Worm (Caenorhabditis elegans): ENCODE data around the gene him-10.

him-10 gene

DNA sequence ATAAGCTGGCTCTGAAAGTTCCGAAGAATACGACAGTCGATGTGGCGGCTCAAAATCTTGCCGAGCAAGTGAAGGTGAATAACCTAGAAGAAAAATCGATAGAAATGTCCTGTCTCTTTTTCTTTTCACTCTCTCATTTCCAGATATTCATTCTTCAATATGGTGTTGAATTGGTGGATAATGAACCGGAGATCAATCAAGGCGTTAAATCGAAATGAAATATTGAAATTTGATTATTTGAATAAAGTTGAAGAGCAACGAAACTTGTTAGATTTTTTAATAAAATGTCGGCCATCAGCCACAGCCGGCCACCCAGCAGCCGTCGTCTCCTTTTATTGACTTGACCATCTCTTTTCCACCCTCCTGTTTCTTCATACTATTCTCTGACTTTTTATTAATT, 3.7 kb downstream of the him-10 start, which contains the start of gene R12B2.2 (continued):
- TF ChIP-seq madf-8 (GFP tag; conservative IDR thresholded peaks at IDR 0.05) (no peak), F39B2.1 (GFP tag; IDR thresholded peaks at IDR 0.05) (no peak), snpc-4 (GFP tag; optimal IDR thresholded peaks at IDR 0.05) (no peak), snpc-4 (tag; optimal IDR thresholded peaks at IDR 0.05) (no peak), rpc-1 (optimal IDR thresholded peaks at IDR 0.05) (no peak), rpc-1 (tag; optimal IDR thresholded peaks at IDR 0.05) (no peak), dpl-1 (GFP tag; optimal IDR thresholded peaks at IDR 0.05) (no peak)

DNA sequence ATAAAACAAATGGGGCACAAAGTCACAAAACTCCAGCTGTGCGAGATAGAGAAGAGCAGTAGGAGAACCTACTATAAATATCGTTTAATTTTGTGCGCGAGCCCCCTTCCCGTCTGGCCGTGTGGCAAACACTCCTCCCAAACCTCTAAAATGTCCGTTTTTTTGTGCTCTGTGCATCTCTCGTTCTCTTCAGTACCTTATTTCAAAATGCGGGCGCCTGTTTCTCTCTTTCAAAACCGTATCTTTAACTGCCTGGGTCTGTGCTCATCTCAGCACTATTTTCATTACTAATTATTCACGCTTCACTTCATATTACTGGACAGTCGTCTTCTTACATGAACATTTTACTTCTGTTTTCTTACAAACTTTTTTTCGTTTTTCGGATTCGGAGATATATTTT, 7.0 kb downstream of the him-10 start:
- TF ChIP-seq nhr-80 (tag; optimal IDR thresholded peaks at IDR 0.05) (peak; percentile 53), ztf-18 (tag; optimal IDR thresholded peaks at IDR 0.05) (no peak), cebp-1 (GFP tag; IDR thresholded peaks at IDR 0.05) (no peak), cebp-1 (tag; optimal IDR thresholded peaks at IDR 0.05) (peak; percentile 64), hmg-1.2 (GFP tag; IDR thresholded peaks at IDR 0.05) (peak; percentile 32; the same call in 1 of the 2 replicates), hlh-12 (tag; optimal IDR thresholded peaks at IDR 0.05) (no peak), attf-5 (GFP tag; optimal IDR thresholded peaks at IDR 0.05) (peak; percentile 29)

DNA sequence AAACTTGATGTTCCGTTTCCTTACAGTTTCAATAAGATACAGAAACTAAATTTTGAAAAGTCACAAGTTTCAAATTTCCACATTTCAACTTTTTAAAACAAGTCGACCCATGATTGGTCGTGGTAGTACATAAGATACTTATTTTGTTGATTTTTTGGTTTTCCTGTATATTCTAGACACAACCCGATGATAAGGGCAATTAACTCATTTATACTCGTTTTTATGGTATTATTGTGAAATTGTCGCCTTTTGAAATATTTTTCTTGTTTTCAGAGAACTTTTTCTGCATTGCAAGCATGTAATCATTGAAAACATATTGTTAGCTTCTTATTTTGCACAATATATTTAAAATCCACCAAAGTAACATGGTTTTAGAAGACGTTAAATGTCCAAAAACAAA, 8.9 kb downstream of the him-10 start:
- TF ChIP-seq cebp-1 (GFP tag; IDR thresholded peaks at IDR 0.05) (no peak), cebp-1 (tag; optimal IDR thresholded peaks at IDR 0.05) (peak; percentile 53), attf-5 (GFP tag; optimal IDR thresholded peaks at IDR 0.05) (no peak), nfya-2 (GFP tag; IDR thresholded peaks at IDR 0.05) (no peak), B0336.3 (GFP tag; IDR thresholded peaks at IDR 0.05) (no peak)

DNA sequence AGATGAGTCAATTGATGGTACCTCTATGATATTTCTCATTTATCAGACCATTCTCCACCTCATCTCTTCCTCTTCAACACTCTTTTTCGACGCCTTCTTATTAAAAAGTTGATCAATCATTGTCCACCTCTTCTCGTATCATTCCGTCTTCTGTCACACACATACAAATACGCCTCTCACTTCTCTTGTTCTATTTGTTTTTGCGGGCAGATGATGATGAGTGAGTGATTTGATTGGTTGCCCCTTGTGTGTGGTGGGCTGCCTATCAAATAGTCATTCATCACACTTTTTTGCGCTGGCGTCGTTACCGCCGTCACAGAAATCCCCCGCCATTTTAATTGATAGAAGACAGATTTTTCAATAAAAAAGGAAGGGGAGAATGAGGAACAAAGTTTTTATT, 9.6 kb downstream of the him-10 start:
- no peak for TF ChIP-seq cebp-1 (GFP tag; IDR thresholded peaks at IDR 0.05)
- TF ChIP-seq cebp-1 (tag; optimal IDR thresholded peaks at IDR 0.05): peak; percentile 18
- peak; percentile 48 for TF ChIP-seq nhr-80 (tag; optimal IDR thresholded peaks at IDR 0.05)
- TF ChIP-seq repo-1 (tag; optimal IDR thresholded peaks at IDR 0.05): no peak
- TF ChIP-seq D2030.7 (GFP tag; IDR thresholded peaks at IDR 0.05): no peak

DNA sequence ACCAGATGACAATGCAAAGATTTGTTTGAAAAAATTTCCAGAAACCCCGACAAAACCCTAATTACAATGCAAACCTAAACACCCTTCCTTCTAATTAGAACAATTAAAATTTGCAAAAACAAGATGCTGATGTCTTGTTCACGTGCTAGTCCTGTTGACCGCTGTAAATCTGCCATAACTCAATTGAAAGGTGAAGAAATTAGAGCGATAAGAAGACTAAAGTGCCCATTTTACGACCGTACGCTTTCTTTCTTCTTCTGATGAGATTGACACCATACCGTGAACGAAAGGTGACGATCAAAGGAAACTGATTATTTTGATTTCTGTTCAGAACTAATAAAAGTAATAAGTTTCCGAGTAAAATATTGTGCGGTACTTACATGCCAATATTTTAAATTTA, 10.4 kb downstream of the him-10 start:
- TF ChIP-seq ceh-91 (GFP tag; IDR thresholded peaks at IDR 0.05) (no peak), nhr-80 (tag; optimal IDR thresholded peaks at IDR 0.05) (peak; percentile 55), let-607 (tag; optimal IDR thresholded peaks at IDR 0.05) (peak in 1 of 2 experiments; percentile 21), let-526 (GFP tag; IDR thresholded peaks at IDR 0.05) (no peak), madf-3 (GFP tag; IDR thresholded peaks at IDR 0.05) (no peak), unc-62 (GFP tag; optimal IDR thresholded peaks at IDR 0.05) (peak; percentile 6), tbp1 (GFP tag; optimal IDR thresholded peaks at IDR 0.05) (peak; percentile 19), dpff-1 (tag; optimal IDR thresholded peaks at IDR 0.05) (no peak)

DNA sequence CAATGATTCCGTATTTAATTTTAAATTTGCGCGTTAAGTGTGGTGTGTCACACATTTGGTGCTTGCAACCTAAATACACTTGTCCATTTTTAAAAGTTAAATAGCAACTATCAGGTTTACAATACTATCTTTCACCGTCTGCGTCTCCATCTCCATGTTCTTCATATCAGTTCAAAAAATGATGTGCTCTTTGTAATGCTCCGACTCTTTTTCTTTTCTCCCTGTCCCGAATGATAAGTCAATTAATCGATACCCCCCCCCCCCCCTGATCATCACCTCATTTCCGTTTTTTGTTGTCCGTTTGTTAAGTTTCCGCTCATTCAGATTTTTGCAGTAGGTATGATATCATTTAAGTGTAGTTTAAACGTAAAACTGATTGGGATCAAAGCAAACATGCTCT, 11.0 kb downstream of the him-10 start:
- TF ChIP-seq egrh-3 (GFP tag; IDR thresholded peaks at IDR 0.05): peak; percentile 47; the same call in 1 of the 2 replicates
- 0 out of 2 replicates have a peak, but pooled peaks have one; percentile 17 for TF ChIP-seq hmg-1.2 (GFP tag; IDR thresholded peaks at IDR 0.05)
- TF ChIP-seq cebp-1 (GFP tag; IDR thresholded peaks at IDR 0.05): no peak
- peak; percentile 34 for TF ChIP-seq cebp-1 (tag; optimal IDR thresholded peaks at IDR 0.05)
- no peak for TF ChIP-seq chd-7 (tag; optimal IDR thresholded peaks at IDR 0.05)

DNA sequence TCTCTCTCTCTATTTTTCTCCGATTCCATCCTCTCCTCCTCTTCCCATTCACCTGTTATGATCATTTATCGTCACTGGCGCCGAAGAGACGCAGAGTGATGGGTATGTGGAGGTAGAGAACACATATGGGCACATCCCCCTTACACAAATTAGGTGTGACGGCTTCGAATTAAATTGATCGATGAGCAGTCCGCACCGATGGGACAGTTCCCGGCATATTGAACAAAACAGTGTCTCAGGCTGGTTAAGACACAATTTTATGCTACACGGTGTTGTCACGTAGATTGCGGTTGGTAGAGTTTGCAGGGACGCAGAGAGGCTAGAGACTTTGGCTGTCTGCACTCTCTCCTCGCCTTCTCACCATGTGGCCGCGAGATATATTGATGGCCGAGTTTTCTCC, 11.7 kb downstream of the him-10 start, which contains the start of gene R12B2.7:
Gene R12B2.7, plus strand, starts transcription at position 247 of the 400 bp plus-strand sequence.
- TF ChIP-seq nhr-27 (tag; optimal IDR thresholded peaks at IDR 0.05): no peak
- TF ChIP-seq die-1 (tag; optimal IDR thresholded peaks at IDR 0.05): no peak
- no peak for TF ChIP-seq madf-3 (GFP tag; IDR thresholded peaks at IDR 0.05)
- TF ChIP-seq sptf-2 (GFP tag; optimal IDR thresholded peaks at IDR 0.05): no peak
- no peak for TF ChIP-seq bed-2 (GFP tag; IDR thresholded peaks at IDR 0.05)
- TF ChIP-seq egl-18 (GFP tag; IDR thresholded peaks at IDR 0.05): no peak
- TF ChIP-seq egl-44 (GFP tag; IDR thresholded peaks at IDR 0.05): no peak
- no peak for TF ChIP-seq F57C9.4 (tag; optimal IDR thresholded peaks at IDR 0.05)
- no peak for TF ChIP-seq dox-1 (GFP tag; IDR thresholded peaks at IDR 0.05)
- TF ChIP-seq let-607 (tag; optimal IDR thresholded peaks at IDR 0.05): no peak
- TF ChIP-seq pbrm-1 (GFP tag; IDR thresholded peaks at IDR 0.05): no peak
- TF ChIP-seq ztf-22 (GFP tag; optimal IDR thresholded peaks at IDR 0.05): peak; percentile 25
- no peak for TF ChIP-seq Y56A3A.18 (GFP tag; IDR thresholded peaks at IDR 0.05)
- TF ChIP-seq nhr-80 (tag; optimal IDR thresholded peaks at IDR 0.05): peak; percentile 31
- TF ChIP-seq tlf-1 (GFP tag; optimal IDR thresholded peaks at IDR 0.05): no peak
- TF ChIP-seq F39B2.1 (GFP tag; IDR thresholded peaks at IDR 0.05): no peak

Measured in whole organism, young adult.